Worm (Caenorhabditis elegans) whole organism, young adult: ENCODE results near the gene ftt-2.

Experiments used
- F33H1.4 ChIP-seq: fragments of 200-800 bp; sonication (Bioruptor generic); IDR thresholded peaks from 2 replicates; pipeline ENCODE4 v1.3.6; 2022; ENCODE audit warnings: missing genetic modification reagents, missing genetic modification characterization, missing compliant biosample characterization
- bed-2 ChIP-seq: fragments of 200-800 bp; sonication (Bioruptor generic); IDR thresholded peaks from 2 replicates; pipeline ENCODE4 v1.3.6; 2022; ENCODE audit warnings: missing genetic modification reagents, missing genetic modification characterization, missing compliant biosample characterization
- ets-4 ChIP-seq: fragments of 200-800 bp; sonication (Bioruptor generic); optimal IDR thresholded peaks from 2 replicates; lab custom pipeline; 2018; ENCODE audit warnings: mild to moderate bottlenecking, missing genetic modification characterization, missing compliant biosample characterization
- madf-10 ChIP-seq: sonication (generic microtip); optimal IDR thresholded peaks from 2 replicates; lab custom pipeline; 2016; ENCODE audit warnings: mild to moderate bottlenecking, missing genetic modification characterization, missing compliant biosample characterization
- nhr-120 ChIP-seq: fragments of 200-800 bp; sonication (Bioruptor generic); IDR thresholded peaks from 2 replicates; pipeline ENCODE4 v1.3.6; 2022; ENCODE audit warnings: missing genetic modification characterization, missing compliant biosample characterization
- repo-1 ChIP-seq: sonication (generic microtip); optimal IDR thresholded peaks from 2 replicates; lab custom pipeline; 2017; ENCODE audit warnings: mild to moderate bottlenecking, missing genetic modification characterization, missing compliant biosample characterization
- unc-62 ChIP-seq: fragments of 150-350 bp; optimal IDR thresholded peaks from 2 replicates; lab custom pipeline; 2014; ENCODE audit warnings: missing biosample characterization, missing genetic modification reagents, missing genetic modification characterization
- xnd-1 ChIP-seq: sonication (generic microtip); optimal IDR thresholded peaks from 2 replicates; lab custom pipeline; 2016; ENCODE audit warnings: missing genotype, missing genetic modification reagents, missing genetic modification characterization, missing compliant biosample characterization

DNA sequence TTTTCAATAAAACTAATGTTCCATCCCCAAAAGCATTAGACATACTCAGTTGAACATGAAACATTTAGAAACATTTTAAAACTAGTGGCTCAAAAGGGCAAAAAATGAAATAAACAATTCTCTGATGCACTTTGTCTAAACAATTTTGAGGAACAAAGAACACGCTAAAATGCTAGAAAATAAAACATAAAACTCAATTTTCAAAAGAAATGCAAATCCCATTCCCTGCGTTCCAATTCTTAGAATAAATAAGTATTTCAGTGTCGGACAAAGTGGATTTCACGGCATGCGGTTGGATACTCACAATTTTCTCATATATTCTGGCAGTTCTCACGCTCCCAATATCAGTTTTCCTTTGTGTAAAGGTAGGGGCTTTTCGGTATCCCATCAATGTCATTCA is 28.1 kb upstream of the ftt-2 start:
- TF ChIP-seq repo-1 (tag; lab: Kevin White, UChicago) (no peak), F33H1.4 (GFP tag; lab: Robert Waterston, UW) (no peak), xnd-1 (no peak), bed-2 (GFP tag; lab: Robert Waterston, UW) (no peak), nhr-120 (GFP tag; lab: Robert Waterston, UW) (no peak), unc-62 (GFP tag; lab: Kevin White, UChicago) (no peak), madf-10 (tag; lab: Kevin White, UChicago) (no peak), ets-4 (GFP tag; lab: Kevin White, UChicago) (no peak)
